Worm (Caenorhabditis elegans) whole organism, young adult: ENCODE results near the gene clec-175.

Experiments used
- C17E4.6 ChIP-seq: fragments of 200-800 bp; sonication (Bioruptor generic); IDR thresholded peaks from 2 replicates; pipeline ENCODE4 v1.3.6; 2022; ENCODE audit warnings: missing genetic modification reagents, missing genetic modification characterization, missing compliant biosample characterization
- F22D6.2 ChIP-seq: sonication (generic microtip); optimal IDR thresholded peaks from 2 replicates; lab custom pipeline; 2016; ENCODE audit warnings: mild to moderate bottlenecking, missing genetic modification characterization, missing compliant biosample characterization
- F23B12.7 ChIP-seq: sonication (generic microtip); optimal IDR thresholded peaks from 2 replicates; lab custom pipeline; 2017; ENCODE audit warnings: missing genetic modification characterization, mild to moderate bottlenecking, missing compliant biosample characterization, antibody characterized with exemption, moderate library complexity; ENCODE audit not compliant: insufficient read depth
- F33H1.4 ChIP-seq: fragments of 200-800 bp; sonication (Bioruptor generic); IDR thresholded peaks from 2 replicates; pipeline ENCODE4 v1.3.6; 2022; ENCODE audit warnings: missing genetic modification reagents, missing genetic modification characterization, missing compliant biosample characterization
- F57C9.4 ChIP-seq: sonication (generic microtip); optimal IDR thresholded peaks from 2 replicates; lab custom pipeline; 2017; ENCODE audit warnings: mild to moderate bottlenecking, missing genetic modification characterization, missing compliant biosample characterization
- K12H6.12 ChIP-seq: fragments of 200-800 bp; sonication (Bioruptor generic); optimal IDR thresholded peaks from 2 replicates; lab custom pipeline; 2018; ENCODE audit warnings: mild to moderate bottlenecking, missing genetic modification characterization, missing compliant biosample characterization
- T07F8.4 ChIP-seq: sonication (generic microtip); optimal IDR thresholded peaks from 2 replicates; lab custom pipeline; 2016; ENCODE audit warnings: mild to moderate bottlenecking, missing genetic modification characterization, moderate library complexity, missing compliant biosample characterization
- Y53F4B.3 ChIP-seq: fragments of 200-800 bp; sonication (Bioruptor generic); IDR thresholded peaks from 2 replicates; pipeline ENCODE4 v1.3.6; 2022; ENCODE audit warnings: missing genetic modification reagents, missing genetic modification characterization, missing compliant biosample characterization
- Y53G8AR.9 ChIP-seq: fragments of 200-800 bp; sonication (Bioruptor generic); conservative IDR thresholded peaks from 2 replicates; pipeline ENCODE4 v1.3.6; 2022; ENCODE audit warnings: missing genetic modification reagents, missing genetic modification characterization, missing compliant biosample characterization
- Y56A3A.18 ChIP-seq: fragments of 200-800 bp; sonication (Bioruptor generic); IDR thresholded peaks from 2 replicates; pipeline ENCODE4 v1.3.6; 2022; ENCODE audit warnings: missing genetic modification reagents, missing genetic modification characterization, missing compliant biosample characterization
- Y67H2A.10 ChIP-seq: fragments of 200-800 bp; sonication (Bioruptor generic); conservative IDR thresholded peaks from 2 replicates; pipeline ENCODE4 v1.3.6; 2022; ENCODE audit warnings: missing genetic modification reagents, missing genetic modification characterization, missing compliant biosample characterization
- aptf-3 ChIP-seq: fragments of 200-800 bp; sonication (Bioruptor generic); IDR thresholded peaks from 2 replicates; pipeline ENCODE4 v1.3.6; 2022; ENCODE audit warnings: missing genetic modification characterization, missing compliant biosample characterization
- attf-5 ChIP-seq: fragments of 200-800 bp; sonication (Bioruptor generic); optimal IDR thresholded peaks from 2 replicates; lab custom pipeline; 2018; ENCODE audit warnings: mild to moderate bottlenecking, missing genetic modification characterization, missing compliant biosample characterization
- cebp-1 ChIP-seq, 2 experiments: fragments of 200-800 bp in 1 of 2; sonication (Bioruptor generic) in 1 of 2; sonication (generic microtip) in 1 of 2; IDR thresholded peaks in 1 of 2; optimal IDR thresholded peaks in 1 of 2; 2 replicates each; pipeline versions ENCODE4 v1.3.6 to Lab custom; 2017 to 2022; ENCODE audit warnings: missing compliant biosample characterization in 2 of 2, missing genetic modification characterization in 2 of 2, mild to moderate bottlenecking in 1 of 2, missing genetic modification reagents in 1 of 2, moderate library complexity in 1 of 2
- cebp-2 ChIP-seq: fragments of 200-800 bp; sonication (Bioruptor generic); IDR thresholded peaks from 2 replicates; pipeline ENCODE4 v1.3.6; 2022; ENCODE audit warnings: missing genetic modification characterization, missing compliant biosample characterization
- ceh-58 ChIP-seq: fragments of 200-800 bp; sonication (Bioruptor generic); IDR thresholded peaks from 2 replicates; pipeline ENCODE4 v1.3.6; 2022; ENCODE audit warnings: missing genetic modification characterization, missing compliant biosample characterization
- ceh-79 ChIP-seq: sonication (generic microtip); optimal IDR thresholded peaks from 2 replicates; lab custom pipeline; 2017; ENCODE audit warnings: mild to moderate bottlenecking, missing genetic modification characterization, missing compliant biosample characterization
- dox-1 ChIP-seq: fragments of 200-800 bp; sonication (Bioruptor generic); IDR thresholded peaks from 2 replicates; pipeline ENCODE4 v1.3.6; 2022; ENCODE audit warnings: missing genetic modification reagents, missing genetic modification characterization, missing compliant biosample characterization
- egl-18 ChIP-seq: fragments of 200-800 bp; sonication (Bioruptor generic); IDR thresholded peaks from 2 replicates; pipeline ENCODE4 v1.3.6; 2022; ENCODE audit warnings: missing genetic modification reagents, missing genetic modification characterization, missing compliant biosample characterization
- egrh-3 ChIP-seq: fragments of 200-800 bp; sonication (Bioruptor generic); IDR thresholded peaks from 2 replicates; pipeline ENCODE4 v1.3.6; 2022; ENCODE audit warnings: missing genetic modification reagents, missing genetic modification characterization, missing compliant biosample characterization
- fkh-3 ChIP-seq: sonication (generic microtip); optimal IDR thresholded peaks from 2 replicates; lab custom pipeline; 2016; ENCODE audit warnings: mild to moderate bottlenecking, missing genetic modification characterization, missing compliant biosample characterization
- gei-17 ChIP-seq: fragments of 200-800 bp; sonication (Bioruptor generic); optimal IDR thresholded peaks from 2 replicates; lab custom pipeline; 2018; ENCODE audit warnings: mild to moderate bottlenecking, missing genetic modification characterization, missing compliant biosample characterization
- hlh-26 ChIP-seq: fragments of 200-800 bp; sonication (Bioruptor generic); conservative IDR thresholded peaks from 2 replicates; pipeline ENCODE4 v1.3.6; 2022; ENCODE audit warnings: missing genetic modification reagents, missing genetic modification characterization, missing compliant biosample characterization
- hrde-1 ChIP-seq: sonication (generic microtip); optimal IDR thresholded peaks from 2 replicates; lab custom pipeline; 2016; ENCODE audit warnings: missing genetic modification characterization, mild to moderate bottlenecking, missing compliant biosample characterization, moderate library complexity, missing genotype, missing genetic modification reagents, borderline replicate concordance
- lin-40 ChIP-seq: sonication (generic microtip); optimal IDR thresholded peaks from 2 replicates; lab custom pipeline; 2016; ENCODE audit warnings: missing genetic modification characterization, mild to moderate bottlenecking, missing compliant biosample characterization, missing genotype, missing genetic modification reagents
- lin-54 ChIP-seq: fragments of 200-800 bp; sonication (Bioruptor generic); optimal IDR thresholded peaks from 2 replicates; lab custom pipeline; 2018; ENCODE audit warnings: mild to moderate bottlenecking, missing genetic modification characterization, missing compliant biosample characterization
- lsy-27 ChIP-seq: sonication (generic microtip); optimal IDR thresholded peaks from 2 replicates; lab custom pipeline; 2017; ENCODE audit warnings: missing genetic modification characterization, mild to moderate bottlenecking, missing compliant biosample characterization, antibody characterized with exemption, missing genotype, borderline replicate concordance; ENCODE audit not compliant: insufficient read depth
- madf-10 ChIP-seq: sonication (generic microtip); optimal IDR thresholded peaks from 2 replicates; lab custom pipeline; 2016; ENCODE audit warnings: mild to moderate bottlenecking, missing genetic modification characterization, missing compliant biosample characterization
- madf-3 ChIP-seq: fragments of 200-800 bp; sonication (Bioruptor generic); IDR thresholded peaks from 2 replicates; pipeline ENCODE4 v1.3.6; 2022; ENCODE audit warnings: missing genetic modification reagents, missing genetic modification characterization, missing compliant biosample characterization
- madf-6 ChIP-seq: fragments of 200-800 bp; sonication (Bioruptor generic); IDR thresholded peaks from 2 replicates; pipeline ENCODE4 v1.3.6; 2022; ENCODE audit warnings: missing genetic modification reagents, missing genetic modification characterization, missing compliant biosample characterization
- mcd-1 ChIP-seq: fragments of 200-800 bp; sonication (Bioruptor generic); IDR thresholded peaks from 2 replicates; pipeline ENCODE4 v1.3.6; 2022; ENCODE audit warnings: missing genetic modification reagents, missing genetic modification characterization, missing compliant biosample characterization
- mes-4 ChIP-seq: sonication (generic microtip); optimal IDR thresholded peaks from 2 replicates; lab custom pipeline; 2016; ENCODE audit warnings: missing genotype, missing genetic modification characterization, missing compliant biosample characterization
- nfyb-1 ChIP-seq: fragments of 200-800 bp; sonication (Bioruptor generic); IDR thresholded peaks from 2 replicates; pipeline ENCODE4 v1.3.6; 2022; ENCODE audit warnings: missing genetic modification reagents, missing genetic modification characterization, missing compliant biosample characterization
- nhr-179 ChIP-seq: sonication (generic microtip); optimal IDR thresholded peaks from 2 replicates; lab custom pipeline; 2016; ENCODE audit warnings: mild to moderate bottlenecking, missing genetic modification characterization, missing compliant biosample characterization
- nhr-27 ChIP-seq: fragments of 200-800 bp; sonication (Bioruptor generic); optimal IDR thresholded peaks from 2 replicates; lab custom pipeline; 2018; ENCODE audit warnings: mild to moderate bottlenecking, missing genetic modification characterization, moderate library complexity, missing compliant biosample characterization
- nhr-90 ChIP-seq: sonication (generic microtip); optimal IDR thresholded peaks from 2 replicates; lab custom pipeline; 2016; ENCODE audit warnings: missing genotype, mild to moderate bottlenecking, missing genetic modification characterization, missing compliant biosample characterization
- pha-4 ChIP-seq: fragments of 150-350 bp; sonication (generic microtip); optimal IDR thresholded peaks from 2 replicates; lab custom pipeline; 2014; ENCODE audit warnings: missing biosample characterization, missing genetic modification reagents, missing genetic modification characterization
- rec-8 ChIP-seq, 2 experiments: sonication (generic microtip); optimal IDR thresholded peaks; 2 replicates each; lab custom pipeline; 2016; ENCODE audit warnings: mild to moderate bottlenecking in 2 of 2, missing genetic modification characterization in 2 of 2, missing genetic modification reagents in 2 of 2, missing genotype in 2 of 2, missing biosample characterization in 1 of 2, missing compliant biosample characterization in 1 of 2, moderate library complexity in 1 of 2
- repo-1 ChIP-seq: sonication (generic microtip); optimal IDR thresholded peaks from 2 replicates; lab custom pipeline; 2017; ENCODE audit warnings: mild to moderate bottlenecking, missing genetic modification characterization, missing compliant biosample characterization
- sptf-2 ChIP-seq: fragments of 200-800 bp; sonication (Bioruptor generic); optimal IDR thresholded peaks from 2 replicates; lab custom pipeline; 2018; ENCODE audit warnings: mild to moderate bottlenecking, missing genetic modification characterization, missing compliant biosample characterization
- tbp1 ChIP-seq: fragments of 200-800 bp; sonication (Bioruptor generic); optimal IDR thresholded peaks from 2 replicates; lab custom pipeline; 2018; ENCODE audit warnings: mild to moderate bottlenecking, missing genetic modification characterization, missing compliant biosample characterization
- zfh-2 ChIP-seq: fragments of 200-800 bp; sonication (Bioruptor generic); conservative IDR thresholded peaks from 2 replicates; pipeline ENCODE4 v1.3.6; 2022; ENCODE audit warnings: missing genetic modification reagents, missing genetic modification characterization, missing compliant biosample characterization
- ztf-25 ChIP-seq: fragments of 200-800 bp; sonication (Bioruptor generic); IDR thresholded peaks from 2 replicates; pipeline ENCODE4 v1.3.6; 2022; ENCODE audit warnings: missing genetic modification reagents, missing genetic modification characterization, missing compliant biosample characterization

clec-175 gene

ce11 chrIV:4470885-4471772 is 49.0 kb downstream of the clec-175 start (continued):
- no peak for TF ChIP-seq nhr-27
- TF ChIP-seq cebp-2 (GFP tag; lab: Robert Waterston, UW): 0 out of 2 replicates have a peak, but pooled peaks have one; percentile 11
- no peak for TF ChIP-seq mes-4 (tag; lab: Kevin White, UChicago)
- TF ChIP-seq F23B12.7 (tag; lab: Kevin White, UChicago): peak; percentile 10
- TF ChIP-seq madf-10 (tag; lab: Kevin White, UChicago): no peak
- TF ChIP-seq C17E4.6 (GFP tag; lab: Robert Waterston, UW): no peak
- peak; percentile 60 for TF ChIP-seq F57C9.4
- no peak for TF ChIP-seq T07F8.4
- TF ChIP-seq madf-3 (GFP tag; lab: Robert Waterston, UW): peak; percentile 11; the same call in 1 of the 2 replicates
- TF ChIP-seq tbp1 (GFP tag; lab: Kevin White, UChicago): peak; percentile 20
- no peak for TF ChIP-seq nhr-179
- peak; percentile 96 for TF ChIP-seq zfh-2 (GFP tag; lab: Robert Waterston, UW)
- TF ChIP-seq mcd-1 (GFP tag; lab: Robert Waterston, UW): peak; percentile 58
- TF ChIP-seq dox-1 (GFP tag; lab: Robert Waterston, UW): peak; percentile 18; the same call in 1 of the 2 replicates
- TF ChIP-seq hrde-1 (tag; lab: Kevin White, UChicago): no peak
- no peak for TF ChIP-seq nhr-90 (tag; lab: Kevin White, UChicago)
- TF ChIP-seq sptf-2: no peak
- no peak for TF ChIP-seq F22D6.2 (tag; lab: Kevin White, UChicago)
- no peak for TF ChIP-seq Y53F4B.3
- peak; percentile 53; the same call in 1 of the 2 replicates for TF ChIP-seq madf-6
- peak; percentile 63 for TF ChIP-seq nfyb-1 (GFP tag; lab: Robert Waterston, UW)
- TF ChIP-seq rec-8 (tag; optimal IDR thresholded peaks at IDR 0.05; lab: Kevin White, UChicago): no peak
- peak; percentile 70 for TF ChIP-seq lin-54
- TF ChIP-seq lin-40 (tag; lab: Kevin White, UChicago): no peak
- no peak for TF ChIP-seq ztf-25
- no peak for TF ChIP-seq pha-4 (tag; lab: Kevin White, UChicago)
- TF ChIP-seq attf-5: peak; percentile 64
- TF ChIP-seq Y67H2A.10 (GFP tag; lab: Robert Waterston, UW): no peak
- TF ChIP-seq egrh-3: peak; percentile 84
- TF ChIP-seq ceh-79 (tag; lab: Kevin White, UChicago): no peak
- peak; percentile 50 for TF ChIP-seq F33H1.4 (GFP tag; lab: Robert Waterston, UW)
- TF ChIP-seq Y56A3A.18 (GFP tag; lab: Robert Waterston, UW): 0 out of 2 replicates have a peak, but pooled peaks have one; percentile 15
- TF ChIP-seq Y53G8AR.9 (GFP tag; lab: Robert Waterston, UW): no peak
- TF ChIP-seq K12H6.12 (tag; lab: Kevin White, UChicago): no peak
- TF ChIP-seq fkh-3 (tag; lab: Kevin White, UChicago): no peak
- TF ChIP-seq egl-18 (GFP tag; lab: Robert Waterston, UW): no peak
- TF ChIP-seq aptf-3 (GFP tag; lab: Robert Waterston, UW): 0 out of 2 replicates have a peak, but pooled peaks have one; percentile 34
- no peak for TF ChIP-seq hlh-26
- TF ChIP-seq cebp-1 (GFP tag; IDR thresholded peaks at IDR 0.05; lab: Robert Waterston, UW): no peak
- peak; percentile 38 for TF ChIP-seq cebp-1 (tag; optimal IDR thresholded peaks at IDR 0.05; lab: Kevin White, UChicago)
- TF ChIP-seq gei-17: no peak
- TF ChIP-seq lsy-27: no peak
- TF ChIP-seq repo-1: no peak
- 0 out of 2 replicates have a peak, but pooled peaks have one; percentile 5 for TF ChIP-seq ceh-58
